Fruit fly (Drosophila melanogaster) whole organism, pupa: ENCODE measurements around the gene Pfdn5.

Source experiments
- CG12605 ChIP-seq: fragments of 200-800 bp; sonication (Bioruptor generic); IDR thresholded peaks from 2 replicates; pipeline ENCODE4 v1.3.6; 2022; ENCODE audit warnings: missing biosample characterization, missing genetic modification characterization
- CG8301 ChIP-seq: fragments of 200-800 bp; sonication (Bioruptor generic); optimal IDR thresholded peaks from 2 replicates; lab custom pipeline; 2018; ENCODE audit warnings: missing biosample characterization, mild to moderate bottlenecking, missing genetic modification characterization
- CG9948 ChIP-seq: fragments of 200-800 bp; sonication (Bioruptor generic); optimal IDR thresholded peaks from 2 replicates; lab custom pipeline; 2018; ENCODE audit warnings: missing biosample characterization, mild to moderate bottlenecking, missing genetic modification characterization, moderate library complexity
- Ets98B ChIP-seq: fragments of 200-800 bp; sonication (Bioruptor generic); IDR thresholded peaks from 2 replicates; pipeline ENCODE4 v1.3.6; 2022; ENCODE audit warnings: missing biosample characterization, missing genetic modification characterization

- TF ChIP-seq CG12605 (GFP tag; lab: Robert Waterston, UW) = no peak
- no peak for TF ChIP-seq CG9948 (tag; lab: Kevin White, UChicago)
- no peak for TF ChIP-seq CG8301
- no peak for TF ChIP-seq Ets98B (GFP tag; lab: Robert Waterston, UW)
Measured at dm6 chr3R:22494523-22495309, 7.9 kb downstream of the Pfdn5 start.
